Worm (Caenorhabditis elegans): ENCODE data around the gene M163.11.

ce11 chrX:14466532-14466931 lies 12.6 kb upstream of the M163.11 start, which contains the start of gene M163.21:
- TF ChIP-seq lir-3 (tag; optimal IDR thresholded peaks at IDR 0.05; ENCODE audit: poor library complexity) = no peak
- TF ChIP-seq nhr-76 (tag; optimal IDR thresholded peaks at IDR 0.05) = no peak
- TF ChIP-seq lin-15B (tag; optimal IDR thresholded peaks at IDR 0.05) = no peak
- TF ChIP-seq nhr-85 (tag) = no peak
- TF ChIP-seq unc-130 (tag; optimal IDR thresholded peaks at IDR 0.05) = no peak
- TF ChIP-seq ztf-11 (tag; optimal IDR thresholded peaks at IDR 0.05) = no peak
- TF ChIP-seq ceh-82 (tag; optimal IDR thresholded peaks at IDR 0.05) = no peak
- no peak for TF ChIP-seq dpl-1 (GFP tag; optimal IDR thresholded peaks at IDR 0.05)
- no peak for TF ChIP-seq lin-14 (GFP tag; optimal IDR thresholded peaks at IDR 0.05)
- TF ChIP-seq lin-35 (GFP tag; optimal IDR thresholded peaks at IDR 0.05) = no peak
- TF ChIP-seq tbx-2 (tag; optimal IDR thresholded peaks at IDR 0.05) = no peak
- no peak for TF ChIP-seq aly-2 (tag; optimal IDR thresholded peaks at IDR 0.05)
- no peak for TF ChIP-seq alr-1 (tag; optimal IDR thresholded peaks at IDR 0.05; ENCODE audit: borderline replicate concordance)
